Worm (Caenorhabditis elegans) whole organism, L2 larva: ENCODE results near the gene C26B2.8.
"Not testable (repeated sequence)": the region's sequence is repeated elsewhere in the genome, so short reads cannot be mapped to it uniquely, and the experiment has no call there.

Experiments used
- unc-55 ChIP-seq: fragments of 150-350 bp; sonication (generic microtip); optimal IDR thresholded peaks from 3 replicates; lab custom pipeline; 2014; ENCODE audit warnings: missing biosample characterization, missing genetic modification reagents, missing genetic modification characterization
- unc-62 ChIP-seq: fragments of 150-350 bp; optimal IDR thresholded peaks from 2 replicates; lab custom pipeline; 2014; ENCODE audit warnings: missing biosample characterization, missing genetic modification reagents, missing genetic modification characterization

DNA sequence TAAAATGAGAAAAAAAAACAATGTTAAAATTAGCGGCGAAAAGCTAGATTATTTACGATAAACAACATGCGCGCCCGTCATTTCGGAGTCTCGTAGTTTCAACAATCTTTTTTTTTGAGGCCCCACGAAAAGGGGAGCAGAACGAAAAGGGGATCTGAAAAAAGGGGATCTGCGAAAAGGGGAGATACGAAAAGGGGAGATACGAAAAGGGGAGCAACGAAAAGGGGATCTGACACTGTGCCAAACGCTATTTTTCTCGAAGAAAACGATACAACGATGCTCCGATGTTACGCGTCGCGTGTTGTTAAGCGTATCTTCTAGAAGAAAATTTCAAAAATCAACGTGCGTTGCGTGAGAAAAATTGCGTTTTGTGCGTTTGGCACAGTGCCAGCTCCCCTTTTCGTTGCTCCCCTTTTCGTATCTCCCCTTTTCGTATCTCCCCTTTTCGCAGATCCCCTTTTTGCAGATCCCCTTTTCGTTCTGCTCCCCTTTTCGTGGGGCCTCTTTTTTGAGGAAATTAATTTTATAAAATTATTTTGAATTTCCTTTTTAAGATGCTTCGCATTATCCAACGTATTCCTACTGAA is 1.9 kb downstream of the C26B2.8 start, which contains the start of gene C26B2.7:
- TF ChIP-seq unc-62 (GFP tag; lab: Kevin White, UChicago) = not testable (repeated sequence)
- TF ChIP-seq unc-55 (GFP tag; lab: Kevin White, UChicago) = peak; percentile 85
